Worm (Caenorhabditis elegans): ENCODE results near the gene lron-14.

lron-14 gene

ce11 chrIV:9534342-9534741, 32.1 kb downstream of the lron-14 start:
- TF ChIP-seq hlh-30 (tag; optimal IDR thresholded peaks at IDR 0.05; ENCODE audit: insufficient read depth) (peak; percentile 78), ceh-6 (GFP tag; optimal IDR thresholded peaks at IDR 0.05) (no peak)

ce11 chrIV:9533071-9533470, 33.3 kb downstream of the lron-14 start, which contains the start of gene F56H11.2:
Gene F56H11.2 (minus strand): TSS chrIV:9533171.
- TF ChIP-seq ceh-14 (tag; optimal IDR thresholded peaks at IDR 0.05) (no peak), T23F11.4 (GFP tag; optimal IDR thresholded peaks at IDR 0.05) (no peak), ref-2 (tag; optimal IDR thresholded peaks at IDR 0.05) (no peak), madf-2 (tag; optimal IDR thresholded peaks at IDR 0.05) (no peak), sox-2 (GFP tag; IDR thresholded peaks at IDR 0.05) (no peak), ama-1 (optimal IDR thresholded peaks at IDR 0.05) (no peak), eyg-1 (tag; optimal IDR thresholded peaks at IDR 0.05) (no peak), rnt-1 (tag; optimal IDR thresholded peaks at IDR 0.05) (no peak), tbx-7 (tag; optimal IDR thresholded peaks at IDR 0.05) (no peak), ceh-6 (GFP tag; optimal IDR thresholded peaks at IDR 0.05) (no peak), pax-1 (tag; optimal IDR thresholded peaks at IDR 0.05) (no peak)

- TF ChIP-seq K02D7.2 (tag; optimal IDR thresholded peaks at IDR 0.05) = no peak
- TF ChIP-seq F13H6.1 (tag; optimal IDR thresholded peaks at IDR 0.05) = no peak
- TF ChIP-seq gmeb-2 (tag; optimal IDR thresholded peaks at IDR 0.05) = no peak
- no peak for TF ChIP-seq Y22D7AL.16 (tag; optimal IDR thresholded peaks at IDR 0.05)
- no peak for TF ChIP-seq eyg-1 (tag; optimal IDR thresholded peaks at IDR 0.05)
- no peak for TF ChIP-seq ceh-48 (tag; optimal IDR thresholded peaks at IDR 0.05)
- no peak for TF ChIP-seq ceh-31 (tag; optimal IDR thresholded peaks at IDR 0.05)
- TF ChIP-seq unc-42 (tag; optimal IDR thresholded peaks at IDR 0.05) = no peak
- TF ChIP-seq ceh-6 (GFP tag; optimal IDR thresholded peaks at IDR 0.05) = no peak
- no peak for TF ChIP-seq pax-1 (tag; optimal IDR thresholded peaks at IDR 0.05)
- TF ChIP-seq hlh-13 (GFP tag; optimal IDR thresholded peaks at IDR 0.05) = no peak
- no peak for TF ChIP-seq tbx-2 (tag; optimal IDR thresholded peaks at IDR 0.05)
- no peak for TF ChIP-seq dve-1 (tag; optimal IDR thresholded peaks at IDR 0.05)
- TF ChIP-seq unc-55 (GFP tag; optimal IDR thresholded peaks at IDR 0.05) = no peak
- TF ChIP-seq fax-1 (tag; optimal IDR thresholded peaks at IDR 0.05) = no peak
- TF ChIP-seq ceh-24 (tag; optimal IDR thresholded peaks at IDR 0.05) = no peak
- TF ChIP-seq npax-4 (tag; optimal IDR thresholded peaks at IDR 0.05) = no peak
- TF ChIP-seq ets-4 (tag; optimal IDR thresholded peaks at IDR 0.05) = no peak
- TF ChIP-seq hlh-15 (tag; optimal IDR thresholded peaks at IDR 0.05) = no peak
Observed at ce11 chrIV:9530768-9531167, 35.6 kb downstream of the lron-14 start.

- TF ChIP-seq hlh-6 (tag; optimal IDR thresholded peaks at IDR 0.05) = no peak
- no peak for TF ChIP-seq ztf-16 (tag; optimal IDR thresholded peaks at IDR 0.05)
- TF ChIP-seq fax-1 (tag; optimal IDR thresholded peaks at IDR 0.05) = no peak
- no peak for TF ChIP-seq ceh-14 (tag; optimal IDR thresholded peaks at IDR 0.05)
- TF ChIP-seq ceh-34 (tag; optimal IDR thresholded peaks at IDR 0.05) = no peak
- TF ChIP-seq unc-42 (tag; optimal IDR thresholded peaks at IDR 0.05) = no peak
- TF ChIP-seq zip-5 (tag; optimal IDR thresholded peaks at IDR 0.05) = no peak
- TF ChIP-seq ceh-22 (tag; optimal IDR thresholded peaks at IDR 0.05) = no peak
- no peak for TF ChIP-seq mec-3 (tag; optimal IDR thresholded peaks at IDR 0.05; ENCODE audit: borderline replicate concordance)
- TF ChIP-seq ceh-24 (tag; optimal IDR thresholded peaks at IDR 0.05) = no peak
- no peak for TF ChIP-seq unc-86 (tag; optimal IDR thresholded peaks at IDR 0.05)
- TF ChIP-seq syd-9 (tag; optimal IDR thresholded peaks at IDR 0.05) = no peak
Observed at ce11 chrIV:9529647-9530046, 36.8 kb downstream of the lron-14 start, which contains the start of gene elo-7. Gene elo-7 (plus strand): TSS chrIV:9529947.

- TF ChIP-seq eyg-1 (tag; optimal IDR thresholded peaks at IDR 0.05) = no peak
- TF ChIP-seq tbx-7 (tag; optimal IDR thresholded peaks at IDR 0.05) = no peak
- no peak for TF ChIP-seq ama-1 (optimal IDR thresholded peaks at IDR 0.05)
- TF ChIP-seq pha-2 (tag; optimal IDR thresholded peaks at IDR 0.05) = no peak
Observed at ce11 chrIV:9527002-9527401, 39.4 kb downstream of the lron-14 start.
